Fruit fly (Drosophila melanogaster) whole organism, larva: ENCODE results near the gene CG3009.
A peak's percentile ranks its signal among the peaks of the same experiment; 100 is the strongest.

Source experiments
- noc ChIP-seq: fragments of 200-800 bp; sonication (Bioruptor generic); optimal IDR thresholded peaks from 3 replicates; lab custom pipeline; 2019; ENCODE audit warnings: missing biosample characterization, mild to moderate bottlenecking, missing genetic modification characterization, moderate library complexity

CG3009 gene

DNA sequence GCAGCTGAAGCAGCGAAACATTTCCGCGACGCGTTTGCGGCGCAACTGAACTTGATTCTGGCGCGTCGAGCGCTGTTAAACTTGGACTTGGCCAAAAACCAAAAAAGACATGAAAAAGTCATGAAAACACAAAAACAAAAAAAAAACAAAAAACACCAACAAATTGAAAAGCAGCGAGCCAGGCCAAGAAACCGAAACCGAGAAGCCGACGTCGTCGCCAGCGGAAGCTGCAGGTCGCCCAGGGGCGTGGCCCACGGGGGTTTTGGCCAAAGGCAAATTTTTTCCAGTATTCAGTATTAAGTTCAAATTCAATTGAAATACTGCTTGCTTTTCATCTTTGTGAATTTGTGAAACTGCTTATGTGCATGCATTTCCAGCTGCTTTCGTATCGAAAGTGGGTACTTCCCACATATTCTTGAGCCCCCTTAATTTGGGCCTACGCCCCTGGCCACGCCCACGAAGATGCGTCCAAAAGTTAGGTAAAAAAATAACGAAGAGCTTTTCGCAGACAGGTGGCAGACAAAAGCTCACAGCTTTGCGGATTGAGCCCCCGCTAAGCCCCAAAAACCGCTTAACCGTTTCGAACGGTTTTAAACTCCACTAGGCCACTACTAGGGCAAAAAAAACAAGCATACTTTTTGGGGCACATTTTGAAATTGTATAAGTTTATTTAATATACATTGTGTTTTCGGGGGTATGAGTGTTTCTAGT is at the start of gene CG3009:
TSS of gene CG3009 (minus strand) at position 51 of the 711 bp plus-strand sequence.
- peak; percentile 94 for TF ChIP-seq noc (tag; lab: Kevin White, UChicago)

- TF ChIP-seq noc (tag; lab: Kevin White, UChicago): no peak
Measured at dm6 chrX:4707237-4708066, 41.0 kb upstream of the CG3009 start, which contains the start of gene Proc-R. Gene Proc-R (plus strand): TSS chrX:4707916.

dm6 chrX:4705009-4705408 is 38.5 kb upstream of the CG3009 start, which contains the start of gene CG7024:
Gene CG7024 (plus strand): TSS chrX:4705309.
- no peak for TF ChIP-seq noc (tag; lab: Kevin White, UChicago)

dm6 chrX:4702804-4703414 is 36.4 kb upstream of the CG3009 start:
- TF ChIP-seq noc (tag; lab: Kevin White, UChicago): peak; percentile 40

- no peak for TF ChIP-seq noc (tag; lab: Kevin White, UChicago)
Measured at dm6 chrX:4702118-4702517, 35.6 kb upstream of the CG3009 start, which contains the start of gene Pdha. Gene Pdha (plus strand): TSS chrX:4702284.

dm6 chrX:4699775-4700174 is 33.3 kb upstream of the CG3009 start:
- no peak for TF ChIP-seq noc (tag; lab: Kevin White, UChicago)

- no peak for TF ChIP-seq noc (tag; lab: Kevin White, UChicago)
Measured at dm6 chrX:4699370-4699769, 32.9 kb upstream of the CG3009 start.

DNA sequence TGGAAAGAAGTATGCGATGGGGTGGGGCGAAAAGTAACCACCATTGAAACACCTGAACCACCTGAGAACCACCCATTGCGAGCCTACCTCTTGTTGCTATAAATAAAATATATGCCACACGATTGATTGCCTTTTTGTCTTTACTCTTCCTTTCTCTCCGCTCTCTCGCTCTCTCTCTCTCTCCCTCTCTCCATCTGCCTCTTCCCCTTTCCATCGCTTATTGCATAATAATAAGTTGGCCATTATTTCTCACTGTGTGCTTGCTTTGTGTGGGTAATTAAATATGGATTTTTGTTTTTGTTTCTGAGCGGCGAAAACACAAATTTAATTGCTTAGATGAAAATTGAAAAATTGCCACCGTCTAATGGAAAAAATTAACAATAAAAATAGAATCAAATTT is 27.6 kb upstream of the CG3009 start:
- no peak for TF ChIP-seq noc (tag; lab: Kevin White, UChicago)

dm6 chrX:4692963-4693362 is 26.5 kb upstream of the CG3009 start:
- TF ChIP-seq noc (tag; lab: Kevin White, UChicago): no peak

DNA sequence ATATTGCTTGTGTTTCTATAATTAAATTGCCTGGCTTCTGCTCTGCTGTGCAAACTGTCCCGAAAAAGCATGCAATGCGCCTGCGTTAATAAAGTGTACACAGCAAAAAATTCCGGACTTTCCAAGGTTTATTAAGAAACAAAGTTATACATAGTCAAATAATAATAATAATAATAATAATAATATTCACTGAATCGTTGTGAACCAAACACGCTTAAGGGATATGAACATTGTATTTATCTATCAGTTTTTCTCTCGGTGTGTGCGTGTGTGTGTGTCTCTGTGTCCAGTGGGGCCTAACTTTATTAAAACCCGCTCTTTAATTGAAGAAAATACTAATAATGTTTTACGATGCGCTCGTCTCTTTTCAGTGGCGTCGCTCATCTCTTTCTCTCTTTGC is 24.7 kb upstream of the CG3009 start:
- no peak for TF ChIP-seq noc (tag; lab: Kevin White, UChicago)

DNA sequence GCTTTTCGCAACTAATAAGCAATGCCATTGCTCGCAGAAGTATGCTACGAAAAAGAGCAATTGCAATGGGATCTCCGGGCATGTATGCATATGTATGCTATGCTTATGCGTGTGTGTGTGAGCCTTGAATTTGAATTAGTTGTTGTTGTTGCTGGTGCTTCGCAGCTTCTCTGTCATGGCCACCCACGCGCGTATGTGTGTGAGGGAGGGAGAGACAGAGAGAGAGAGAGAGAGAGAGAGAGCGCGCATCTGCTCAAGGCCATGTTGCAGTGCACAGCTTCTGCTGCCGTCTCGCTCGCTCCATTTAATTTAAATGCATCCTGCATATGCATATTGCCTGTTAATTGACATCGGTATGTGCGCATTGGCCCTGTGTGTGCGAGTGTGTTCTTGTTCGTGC is 24.3 kb upstream of the CG3009 start:
- no peak for TF ChIP-seq noc (tag; lab: Kevin White, UChicago)

DNA sequence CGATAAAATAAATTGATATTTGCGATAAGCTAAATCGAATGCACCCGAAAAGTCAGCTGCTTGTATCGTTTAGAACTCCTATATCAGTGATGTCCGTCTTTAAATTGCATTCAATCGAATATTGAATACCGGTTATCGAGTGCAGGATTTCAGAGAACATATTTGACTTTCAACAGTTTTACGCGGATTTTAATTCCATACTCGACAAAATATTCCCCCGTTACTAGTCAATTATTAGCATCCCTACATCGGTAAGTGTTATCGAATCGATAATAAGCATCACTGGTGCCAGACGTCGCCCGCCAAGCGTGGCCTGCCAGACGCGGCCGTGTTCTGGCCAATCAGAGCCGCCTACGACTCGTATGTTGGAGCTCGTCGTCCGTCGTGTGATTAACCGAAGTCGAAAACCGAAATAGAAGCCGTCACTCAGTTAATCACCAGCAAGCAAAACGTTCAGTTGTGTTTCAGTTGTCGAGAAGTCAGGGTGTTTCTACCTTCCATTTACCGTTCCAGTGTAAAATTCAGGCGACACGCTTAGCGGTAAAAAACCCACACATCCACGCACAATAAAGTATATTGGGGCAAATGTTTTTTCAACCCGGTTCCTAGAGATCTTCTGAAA is 21.4 kb upstream of the CG3009 start, which contains the start of gene ctp:
TSS of gene ctp (plus strand) at position 23 of the 622 bp plus-strand sequence.
- TF ChIP-seq noc (tag; lab: Kevin White, UChicago): peak; percentile 43

- TF ChIP-seq noc (tag; lab: Kevin White, UChicago): no peak
Measured at dm6 chrX:4686723-4687122, 20.2 kb upstream of the CG3009 start, which contains the start of gene Pp2C1. Gene Pp2C1 (minus strand): TSS chrX:4686903.

DNA sequence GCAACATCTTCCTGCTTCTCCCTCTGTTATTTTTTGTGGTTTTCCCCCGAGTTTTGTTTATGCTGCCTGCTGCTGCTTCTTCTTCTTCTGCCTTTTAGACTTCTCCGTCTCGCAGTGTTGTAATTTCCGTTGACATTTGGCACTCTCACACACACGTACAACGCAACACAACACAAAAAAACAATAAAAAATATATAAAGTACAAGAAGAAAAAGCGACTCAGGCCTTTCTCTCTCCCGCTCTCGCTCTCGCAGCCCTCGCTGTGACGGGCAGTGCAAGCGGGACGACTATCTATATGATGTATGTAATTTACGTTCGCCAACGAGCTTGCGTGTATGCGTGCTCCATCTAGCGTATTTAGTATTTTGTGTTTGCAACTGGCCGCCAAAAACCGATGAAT is 19.6 kb upstream of the CG3009 start:
- peak; percentile 19 for TF ChIP-seq noc (tag; lab: Kevin White, UChicago)

DNA sequence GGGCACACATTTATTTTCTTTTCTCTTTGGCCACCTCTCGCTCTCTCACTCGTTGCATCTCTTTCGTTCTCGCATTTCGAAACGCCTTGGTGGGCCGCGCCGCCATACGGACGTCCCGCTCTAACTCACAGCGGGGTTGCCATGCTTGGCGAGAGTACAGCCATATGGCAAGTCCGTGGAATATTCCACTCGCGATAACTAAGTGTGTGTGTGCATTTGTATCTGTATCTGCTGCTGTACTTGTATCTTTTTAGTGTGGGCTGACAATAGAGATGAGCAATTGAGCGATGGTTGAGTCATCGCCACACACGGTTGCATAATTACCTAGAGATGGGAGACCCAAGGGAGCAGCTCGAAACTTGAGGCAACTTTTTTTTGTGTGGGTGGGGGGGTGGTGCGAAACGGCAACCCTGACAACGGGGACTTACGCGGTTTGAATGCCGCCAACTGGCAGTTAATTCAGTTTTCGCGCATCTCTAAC is 18.0 kb upstream of the CG3009 start:
- peak; percentile 70 for TF ChIP-seq noc (tag; lab: Kevin White, UChicago)
